Fruit fly (Drosophila melanogaster): ENCODE data around the gene CG12115.

CG12115 gene

DNA sequence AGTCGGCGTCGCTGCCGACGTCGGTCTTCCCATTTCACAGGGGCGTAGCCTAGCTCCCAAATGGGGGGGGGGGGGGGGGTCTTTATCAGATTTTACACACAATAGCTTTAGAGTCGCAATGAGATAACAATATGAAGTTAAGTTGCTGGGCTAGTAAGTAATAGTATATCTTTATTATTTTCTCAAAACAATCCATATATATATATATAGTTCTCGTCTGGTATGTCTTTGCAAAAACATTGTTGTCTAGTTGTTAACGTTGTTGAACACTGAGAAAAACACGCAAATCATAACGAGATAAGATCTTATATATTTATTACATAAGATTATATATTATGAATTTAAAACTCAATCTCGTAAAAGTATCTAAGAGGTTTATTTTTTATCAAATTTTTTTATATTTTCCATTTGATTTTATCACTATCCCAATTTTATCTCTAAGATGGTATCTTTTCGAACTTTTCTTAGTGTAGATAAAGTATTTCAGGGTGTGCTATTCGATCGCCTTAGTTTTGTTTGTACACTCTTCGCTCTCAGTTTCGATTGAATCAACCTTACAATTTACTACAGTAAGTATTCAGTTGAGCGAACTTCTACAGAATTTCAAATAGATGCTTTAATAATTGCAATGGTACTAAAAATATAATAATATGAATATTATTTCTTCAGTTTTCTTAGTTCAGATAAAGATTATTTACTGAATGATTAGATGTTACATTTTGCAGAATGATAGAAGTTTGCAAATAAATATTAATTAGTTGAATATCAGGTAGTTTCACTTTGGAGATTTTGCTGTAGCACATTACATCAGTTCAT lies 11.7 kb upstream of the CG12115 start:
- TF ChIP-seq usp (GFP tag; optimal IDR thresholded peaks at IDR 0.05) = no peak
- TF ChIP-seq EcR (GFP tag; optimal IDR thresholded peaks at IDR 0.05) = no peak
- TF ChIP-seq Dll (optimal IDR thresholded peaks at IDR 0.05) = no peak
- no peak for TF ChIP-seq psq (optimal IDR thresholded peaks at IDR 0.05)
- no peak for TF ChIP-seq CG8478 (optimal IDR thresholded peaks at IDR 0.05)
- TF ChIP-seq pan (optimal IDR thresholded peaks at IDR 0.05) = no peak

DNA sequence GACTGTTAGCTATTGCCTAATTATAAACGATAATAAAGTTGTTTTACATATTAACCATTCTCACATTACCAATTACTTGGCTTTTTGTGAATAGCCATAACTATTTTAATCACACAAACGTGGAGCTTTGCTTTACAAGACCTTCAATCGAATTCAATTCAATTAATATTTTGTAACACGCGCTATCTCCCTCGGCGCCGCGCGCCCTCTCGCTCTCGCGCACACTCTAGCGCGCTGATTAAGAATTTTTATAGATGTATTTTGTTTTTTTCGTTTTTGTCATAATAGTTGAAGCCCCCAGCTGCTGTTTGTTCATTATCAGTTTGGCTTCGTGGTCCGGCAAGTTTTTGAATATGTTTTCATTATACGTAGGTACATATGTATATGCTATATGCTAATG lies 10.7 kb upstream of the CG12115 start:
- TF ChIP-seq usp (GFP tag; optimal IDR thresholded peaks at IDR 0.05) = no peak
- no peak for TF ChIP-seq pan (optimal IDR thresholded peaks at IDR 0.05)
- TF ChIP-seq Dll (optimal IDR thresholded peaks at IDR 0.05) = no peak
- no peak for TF ChIP-seq CG8478 (optimal IDR thresholded peaks at IDR 0.05)
- no peak for TF ChIP-seq EcR (GFP tag; optimal IDR thresholded peaks at IDR 0.05)
- TF ChIP-seq psq (optimal IDR thresholded peaks at IDR 0.05) = no peak

DNA sequence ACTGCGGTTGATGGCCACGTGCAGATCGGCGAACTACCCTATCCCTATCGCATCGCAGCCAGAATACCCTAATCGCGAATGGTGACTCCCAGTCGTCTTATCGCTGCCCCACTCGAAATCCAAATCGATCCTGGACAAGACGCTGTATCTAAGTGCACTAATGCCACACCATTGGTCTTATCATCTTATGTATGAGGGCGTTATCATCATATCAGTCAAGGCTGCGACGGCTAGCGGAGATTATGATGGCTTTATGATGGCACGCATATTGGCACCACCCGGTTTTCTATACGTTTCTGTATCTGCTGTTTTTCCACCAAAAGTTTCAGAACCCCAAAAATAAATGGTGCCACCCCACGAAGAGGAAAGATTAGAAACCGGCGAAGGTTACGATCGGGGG lies 9.8 kb upstream of the CG12115 start:
- no peak for TF ChIP-seq CG8478 (optimal IDR thresholded peaks at IDR 0.05)
- TF ChIP-seq pan (optimal IDR thresholded peaks at IDR 0.05) = no peak

DNA sequence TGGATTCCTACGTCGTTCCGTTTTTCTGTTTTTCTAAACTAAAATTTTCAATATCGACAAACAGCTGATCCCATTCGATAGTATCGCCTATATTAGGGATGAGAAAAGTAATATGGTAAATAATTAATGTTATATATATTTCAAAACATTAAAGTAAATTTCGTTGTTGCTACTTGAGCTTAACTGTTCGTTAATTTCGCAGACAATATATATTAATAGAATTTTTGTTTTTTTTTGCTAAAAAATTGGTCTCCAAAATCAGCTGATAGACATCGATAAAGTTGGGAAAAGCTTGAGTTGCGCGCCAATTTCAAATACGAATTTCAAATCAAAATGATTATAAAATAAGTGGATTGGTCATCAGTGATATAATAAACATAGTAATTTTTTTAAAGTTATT lies 6.0 kb upstream of the CG12115 start, which contains the start of gene CG12118:
CG12118 (minus strand) TSS at position 53 of the 400 bp plus-strand sequence.
- TF ChIP-seq EcR (GFP tag; optimal IDR thresholded peaks at IDR 0.05) = no peak
- TF ChIP-seq pan (optimal IDR thresholded peaks at IDR 0.05) = no peak
- TF ChIP-seq usp (GFP tag; optimal IDR thresholded peaks at IDR 0.05) = no peak
- no peak for TF ChIP-seq psq (optimal IDR thresholded peaks at IDR 0.05)
- TF ChIP-seq CG8478 (optimal IDR thresholded peaks at IDR 0.05) = no peak
- TF ChIP-seq Dll (optimal IDR thresholded peaks at IDR 0.05) = no peak

DNA sequence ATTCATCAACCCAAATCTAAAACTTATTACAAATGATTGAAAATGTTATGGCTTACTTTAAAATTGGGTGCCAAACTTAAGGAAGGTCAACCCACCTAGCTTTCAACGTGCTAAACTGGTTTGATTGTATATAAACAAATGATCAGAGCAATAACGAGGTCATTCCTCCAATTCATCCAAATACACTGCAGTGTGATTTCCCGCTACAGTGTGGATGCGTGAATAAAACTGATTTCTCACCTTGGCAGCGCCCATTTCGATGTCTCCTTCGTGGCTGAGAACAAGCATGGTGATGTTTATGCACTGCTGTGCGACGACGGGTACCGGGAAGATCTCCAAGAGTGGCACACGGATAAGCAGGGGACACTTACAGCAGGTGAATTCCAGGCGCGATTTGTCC lies 4.9 kb upstream of the CG12115 start:
- no peak for TF ChIP-seq usp (GFP tag; optimal IDR thresholded peaks at IDR 0.05)
- TF ChIP-seq Dll (optimal IDR thresholded peaks at IDR 0.05) = no peak
- no peak for TF ChIP-seq pan (optimal IDR thresholded peaks at IDR 0.05)
- TF ChIP-seq EcR (GFP tag; optimal IDR thresholded peaks at IDR 0.05) = no peak
- TF ChIP-seq CG8478 (optimal IDR thresholded peaks at IDR 0.05) = no peak
- no peak for TF ChIP-seq psq (optimal IDR thresholded peaks at IDR 0.05)

DNA sequence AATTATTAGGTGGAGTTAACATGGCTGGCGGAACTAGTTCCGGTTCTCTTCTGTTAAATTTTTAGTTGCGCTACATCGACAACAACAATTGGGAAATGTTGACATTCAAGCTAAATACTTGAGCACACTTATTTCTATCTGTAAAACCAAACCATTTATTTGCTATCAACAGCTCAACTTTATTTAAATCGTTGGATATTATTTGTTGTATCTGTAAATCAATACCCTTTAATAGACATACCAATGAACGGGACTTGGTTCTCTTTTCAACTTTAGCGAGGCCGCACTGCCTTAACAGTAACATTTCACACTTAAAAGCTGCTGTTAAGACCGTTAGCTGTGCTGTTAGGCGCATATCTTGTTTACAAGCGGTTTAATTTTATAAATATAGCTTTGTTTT lies 3.2 kb upstream of the CG12115 start, which contains the start of gene CG12106:
CG12106 (plus strand) TSS at position 295 of the 400 bp plus-strand sequence.
- no peak for TF ChIP-seq EcR (GFP tag; optimal IDR thresholded peaks at IDR 0.05)
- TF ChIP-seq psq (optimal IDR thresholded peaks at IDR 0.05) = no peak
- TF ChIP-seq CG8478 (optimal IDR thresholded peaks at IDR 0.05) = no peak
- TF ChIP-seq pan (optimal IDR thresholded peaks at IDR 0.05) = no peak

DNA sequence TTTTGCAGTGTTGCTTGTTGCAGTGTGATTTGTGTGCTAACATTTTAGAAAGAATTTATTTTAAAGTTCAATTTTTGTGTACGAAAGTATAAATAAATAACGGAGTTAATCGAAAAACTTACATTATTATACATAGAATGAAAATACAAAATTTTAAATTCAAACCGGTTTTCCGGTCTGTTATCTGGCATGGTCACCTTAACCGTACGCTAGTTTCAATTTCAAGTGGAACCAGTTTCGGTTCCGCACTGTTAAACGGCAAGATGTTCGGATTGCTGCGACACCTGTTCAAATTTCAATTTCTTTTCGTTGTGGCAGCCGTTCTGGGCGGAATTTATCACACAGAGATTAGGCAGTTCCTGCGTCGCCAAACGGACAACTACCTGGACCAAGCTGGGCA lies 2.0 kb upstream of the CG12115 start, which contains the start of gene CG12056:
CG12056 (plus strand) TSS at position 241 of the 400 bp plus-strand sequence.
- TF ChIP-seq pan (optimal IDR thresholded peaks at IDR 0.05) (no peak), EcR (GFP tag; optimal IDR thresholded peaks at IDR 0.05) (no peak), Dll (optimal IDR thresholded peaks at IDR 0.05) (no peak), CG8478 (optimal IDR thresholded peaks at IDR 0.05) (no peak), usp (GFP tag; optimal IDR thresholded peaks at IDR 0.05) (no peak), psq (optimal IDR thresholded peaks at IDR 0.05) (no peak)

DNA sequence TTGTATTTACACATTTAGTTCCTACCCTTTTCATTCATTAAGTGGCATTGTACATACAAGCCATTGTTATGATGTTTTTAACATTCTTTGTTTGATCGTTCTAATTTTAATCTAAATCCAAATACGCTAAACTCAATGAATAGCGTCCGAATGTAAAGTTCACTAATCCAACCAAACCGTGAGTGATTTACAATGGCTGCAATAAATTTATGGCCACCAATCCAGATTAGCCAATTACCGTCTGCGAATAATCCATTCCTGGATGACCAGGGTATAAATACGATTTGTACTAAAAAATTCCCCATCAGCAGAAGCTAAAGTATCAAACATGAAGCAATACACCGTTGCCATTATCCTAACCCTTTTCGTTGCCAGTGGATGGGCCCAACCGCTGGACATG lies 952 bp upstream of the CG12115 start, which contains the start of gene CG12057:
CG12057 (plus strand) TSS at position 301 of the 400 bp plus-strand sequence.
- TF ChIP-seq usp (GFP tag; optimal IDR thresholded peaks at IDR 0.05) = no peak
- TF ChIP-seq psq (optimal IDR thresholded peaks at IDR 0.05) = no peak
- no peak for TF ChIP-seq Dll (optimal IDR thresholded peaks at IDR 0.05)
- TF ChIP-seq EcR (GFP tag; optimal IDR thresholded peaks at IDR 0.05) = no peak
- TF ChIP-seq CG8478 (optimal IDR thresholded peaks at IDR 0.05) = no peak
- TF ChIP-seq pan (optimal IDR thresholded peaks at IDR 0.05) = no peak

DNA sequence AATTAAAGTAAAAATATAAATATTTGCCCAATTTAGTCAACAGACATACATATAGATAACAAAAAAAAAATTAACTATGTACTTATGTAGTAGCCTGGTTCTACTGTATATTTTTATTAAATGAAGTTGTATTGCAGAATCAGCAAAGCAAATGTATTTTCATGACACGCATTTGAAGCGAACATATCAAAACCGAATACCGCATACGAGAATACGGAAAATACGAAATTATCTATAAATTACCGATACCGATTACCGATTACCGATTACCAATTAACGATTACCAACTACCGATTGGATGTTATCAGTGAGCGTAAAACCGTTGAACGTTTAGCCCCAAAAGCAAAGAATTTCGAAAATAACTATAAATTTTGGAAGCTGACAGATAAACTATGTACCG lies 3.0 kb downstream of the CG12115 start:
- TF ChIP-seq Dll (optimal IDR thresholded peaks at IDR 0.05) = no peak
- TF ChIP-seq psq (optimal IDR thresholded peaks at IDR 0.05) = no peak

DNA sequence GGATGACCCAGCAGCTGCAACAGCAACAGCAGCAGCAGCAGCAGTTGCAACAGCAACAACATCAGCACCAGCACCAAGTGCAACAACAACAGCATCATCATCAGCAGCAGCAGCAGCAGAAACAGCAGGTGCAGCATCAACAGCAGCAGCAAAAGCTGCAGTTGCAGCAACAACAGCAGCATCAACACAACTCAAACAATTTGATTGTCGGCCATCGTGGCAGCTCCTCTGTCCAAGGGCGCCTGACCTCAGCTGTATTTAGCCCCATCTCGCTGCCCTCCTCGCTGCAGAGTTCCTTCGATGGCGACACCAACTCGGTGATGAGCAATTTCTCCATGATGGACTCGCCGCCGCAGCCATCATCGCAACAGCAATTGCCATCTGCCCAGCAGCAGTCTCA lies 22.1 kb downstream of the CG12115 start:
- TF ChIP-seq usp (GFP tag; optimal IDR thresholded peaks at IDR 0.05) (no peak), pan (optimal IDR thresholded peaks at IDR 0.05) (no peak), CG8478 (optimal IDR thresholded peaks at IDR 0.05) (no peak), psq (optimal IDR thresholded peaks at IDR 0.05) (no peak), Dll (optimal IDR thresholded peaks at IDR 0.05) (no peak), EcR (GFP tag; optimal IDR thresholded peaks at IDR 0.05) (no peak)

DNA sequence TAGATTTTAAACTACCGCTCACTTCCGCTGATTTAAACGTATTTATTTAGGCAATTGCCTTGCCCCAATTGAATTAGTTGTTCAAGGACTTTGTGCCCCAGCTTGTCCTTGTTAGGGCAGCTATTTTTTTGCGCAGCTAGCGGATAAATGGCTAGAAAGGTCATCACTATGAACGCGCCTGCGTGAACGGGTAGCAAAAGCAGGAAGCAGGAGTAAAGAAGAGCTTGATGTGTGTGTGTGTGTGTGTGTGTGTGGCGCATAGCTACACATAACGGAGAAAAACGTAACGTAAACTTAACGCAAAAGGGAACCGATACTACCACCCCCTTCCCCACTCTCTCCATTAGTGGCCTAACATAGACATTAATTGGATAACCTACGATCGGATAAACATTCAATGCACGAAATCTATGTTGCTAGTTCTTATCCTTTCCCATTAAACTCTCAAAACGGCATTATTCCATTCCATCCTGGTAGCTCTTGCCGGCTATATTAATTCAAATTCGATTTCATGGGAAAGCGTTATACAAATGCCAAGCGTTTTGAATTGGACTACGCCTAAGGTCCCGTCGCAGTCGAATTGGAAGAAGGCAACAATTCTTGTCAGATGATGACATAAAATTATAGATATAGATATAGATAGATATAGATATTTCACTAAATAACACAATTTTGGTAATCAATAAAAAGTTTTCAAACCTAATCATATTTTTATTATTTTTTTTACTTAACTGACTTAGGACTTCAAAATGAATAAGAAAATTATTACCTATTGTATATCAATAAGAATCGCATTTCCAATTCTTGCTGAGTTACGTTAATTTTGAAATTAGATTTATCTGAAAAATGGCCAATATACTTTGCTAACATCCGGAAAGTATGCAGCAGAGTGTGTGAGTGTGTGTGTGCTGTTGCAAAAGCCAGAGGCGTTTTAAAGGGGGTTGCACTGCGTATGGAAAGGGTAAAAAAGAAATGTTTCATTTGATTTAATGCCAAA lies 25.6 kb downstream of the CG12115 start:
- no peak for TF ChIP-seq EcR (GFP tag; optimal IDR thresholded peaks at IDR 0.05)
- no peak for TF ChIP-seq CG8478 (optimal IDR thresholded peaks at IDR 0.05)
- no peak for TF ChIP-seq usp (GFP tag; optimal IDR thresholded peaks at IDR 0.05)
- no peak for TF ChIP-seq pan (optimal IDR thresholded peaks at IDR 0.05)
- TF ChIP-seq psq (optimal IDR thresholded peaks at IDR 0.05) = no peak
- TF ChIP-seq Dll (optimal IDR thresholded peaks at IDR 0.05) = no peak

Data from whole organism.